Worm (Caenorhabditis elegans): ENCODE data around the gene clec-71.

ce11 chrIV:3944459-3944858 is 7.2 kb downstream of the clec-71 start, which contains the start of gene clec-72:
- no peak for TF ChIP-seq zag-1 (tag; optimal IDR thresholded peaks at IDR 0.05)
- TF ChIP-seq mab-9 (GFP tag; IDR thresholded peaks at IDR 0.05) = no peak
- no peak for TF ChIP-seq C04F5.9 (tag; optimal IDR thresholded peaks at IDR 0.05)
- TF ChIP-seq fos-1 (tag; optimal IDR thresholded peaks at IDR 0.05) = no peak
- no peak for TF ChIP-seq ces-1 (GFP tag; optimal IDR thresholded peaks at IDR 0.05)
- TF ChIP-seq mep-1 (tag; optimal IDR thresholded peaks at IDR 0.05) = no peak
- no peak for TF ChIP-seq snpc-4 (tag; optimal IDR thresholded peaks at IDR 0.05)
- peak; percentile 78 for TF ChIP-seq pqm-1 (tag; optimal IDR thresholded peaks at IDR 0.05)
- TF ChIP-seq ets-5 (GFP tag; IDR thresholded peaks at IDR 0.05) = no peak
- TF ChIP-seq ztf-4 (tag; optimal IDR thresholded peaks at IDR 0.05) = no peak
- no peak for TF ChIP-seq aly-2 (tag; optimal IDR thresholded peaks at IDR 0.05)

All from whole organism, L1 larva.